Fruit fly (Drosophila melanogaster) whole organism, prepupa: ENCODE results near the gene alpha-Man-Ib.

Experiments
- Blimp-1 ChIP-seq: fragments of 200-800 bp; sonication (Bioruptor generic); optimal IDR thresholded peaks from 3 replicates; lab custom pipeline; 2017; ENCODE audit warnings: missing biosample characterization, missing genetic modification characterization, mild to moderate bottlenecking, moderate library complexity, missing genetic modification reagents
- CG10631 ChIP-seq: fragments of 200-800 bp; sonication (Bioruptor generic); optimal IDR thresholded peaks from 2 replicates; lab custom pipeline; 2016; ENCODE audit warnings: missing biosample characterization, missing genetic modification characterization
- CG10669 ChIP-seq: fragments of 200-800 bp; sonication (Bioruptor generic); optimal IDR thresholded peaks from 3 replicates; lab custom pipeline; 2018; ENCODE audit warnings: missing biosample characterization, mild to moderate bottlenecking, missing genetic modification characterization, moderate library complexity
- CG11294 ChIP-seq: fragments of 200-800 bp; sonication (Bioruptor generic); IDR thresholded peaks from 2 replicates; pipeline ENCODE4 v1.3.6; 2022; ENCODE audit warnings: missing biosample characterization, missing genetic modification characterization
- CG11902 ChIP-seq: fragments of 200-800 bp; sonication (Bioruptor generic); optimal IDR thresholded peaks from 3 replicates; lab custom pipeline; 2016; ENCODE audit warnings: missing biosample characterization, missing genetic modification characterization
- CG15336 ChIP-seq: fragments of 200-800 bp; sonication (Bioruptor generic); IDR thresholded peaks from 2 replicates; pipeline ENCODE4 v1.3.6; 2022; ENCODE audit warnings: missing biosample characterization, missing genetic modification characterization
- CG1621 ChIP-seq: fragments of 200-800 bp; sonication (Bioruptor generic); optimal IDR thresholded peaks from 3 replicates; lab custom pipeline; 2018; ENCODE audit warnings: missing biosample characterization, mild to moderate bottlenecking, missing genetic modification characterization
- CG16779 ChIP-seq: fragments of 200-800 bp; sonication (Bioruptor generic); optimal IDR thresholded peaks from 3 replicates; lab custom pipeline; 2017; ENCODE audit warnings: missing biosample characterization, mild to moderate bottlenecking, missing genetic modification characterization
- CG3032 ChIP-seq: fragments of 200-800 bp; optimal IDR thresholded peaks from 2 replicates; lab custom pipeline; 2019; ENCODE audit warnings: missing biosample characterization, mild to moderate bottlenecking, missing genetic modification characterization, moderate library complexity
- CG31627 ChIP-seq: fragments of 200-800 bp; sonication (Bioruptor generic); optimal IDR thresholded peaks from 3 replicates; lab custom pipeline; 2016; ENCODE audit warnings: missing biosample characterization, missing genetic modification characterization
- CG32006 ChIP-seq: fragments of 200-800 bp; sonication (Bioruptor generic); optimal IDR thresholded peaks from 3 replicates; lab custom pipeline; 2017; ENCODE audit warnings: missing biosample characterization, mild to moderate bottlenecking, missing genetic modification characterization
- CG34406 ChIP-seq: fragments of 200-800 bp; sonication (Bioruptor generic); optimal IDR thresholded peaks from 3 replicates; lab custom pipeline; 2016; ENCODE audit warnings: missing biosample characterization, missing genetic modification characterization
- CG3919 ChIP-seq: fragments of 200-800 bp; sonication (Bioruptor generic); optimal IDR thresholded peaks from 3 replicates; lab custom pipeline; 2016; ENCODE audit warnings: missing biosample characterization, missing genetic modification characterization
- CG6276 ChIP-seq: fragments of 200-800 bp; sonication (Bioruptor generic); optimal IDR thresholded peaks from 2 replicates; lab custom pipeline; 2017; ENCODE audit warnings: missing biosample characterization, mild to moderate bottlenecking, missing genetic modification characterization
- CG6792 ChIP-seq: fragments of 200-800 bp; sonication (Bioruptor generic); optimal IDR thresholded peaks from 3 replicates; lab custom pipeline; 2016; ENCODE audit warnings: missing biosample characterization, missing genetic modification characterization
- CG6808 ChIP-seq: fragments of 200-800 bp; sonication (Bioruptor generic); optimal IDR thresholded peaks from 3 replicates; lab custom pipeline; 2017; ENCODE audit warnings: missing biosample characterization, missing genetic modification characterization, mild to moderate bottlenecking, moderate library complexity, missing genetic modification reagents
- CG6854 ChIP-seq: fragments of 200-800 bp; sonication (Bioruptor generic); optimal IDR thresholded peaks from 2 replicates; lab custom pipeline; 2017; ENCODE audit warnings: missing biosample characterization, mild to moderate bottlenecking, missing genetic modification characterization
- CG7368 ChIP-seq: fragments of 200-800 bp; sonication (Bioruptor generic); optimal IDR thresholded peaks from 3 replicates; lab custom pipeline; 2016; ENCODE audit warnings: missing biosample characterization, missing genetic modification characterization
- CG8319 ChIP-seq: fragments of 200-800 bp; sonication (Bioruptor generic); optimal IDR thresholded peaks from 3 replicates; lab custom pipeline; 2016; ENCODE audit warnings: missing biosample characterization, missing genetic modification characterization
- CG8632 ChIP-seq: fragments of 200-800 bp; sonication (Bioruptor generic); optimal IDR thresholded peaks from 3 replicates; lab custom pipeline; 2016; ENCODE audit warnings: missing biosample characterization, missing genetic modification characterization
- CG9139 ChIP-seq: fragments of 200-800 bp; sonication (Bioruptor generic); optimal IDR thresholded peaks from 3 replicates; lab custom pipeline; 2017; ENCODE audit warnings: missing biosample characterization, mild to moderate bottlenecking, missing genetic modification characterization
- Eip93F ChIP-seq: fragments of 200-800 bp; sonication (Bioruptor generic); optimal IDR thresholded peaks from 2 replicates; lab custom pipeline; 2016; ENCODE audit warnings: missing biosample characterization, mild to moderate bottlenecking, missing genetic modification characterization
- Ets21C ChIP-seq: fragments of 200-800 bp; sonication (Bioruptor generic); optimal IDR thresholded peaks from 3 replicates; lab custom pipeline; 2016; ENCODE audit warnings: missing biosample characterization, missing genetic modification characterization
- Ets96B ChIP-seq: fragments of 200-800 bp; optimal IDR thresholded peaks from 2 replicates; lab custom pipeline; 2019; ENCODE audit warnings: missing biosample characterization, mild to moderate bottlenecking, missing genetic modification characterization, moderate library complexity
- Gug ChIP-seq: fragments of 200-800 bp; sonication (Bioruptor generic); IDR thresholded peaks from 2 replicates; pipeline ENCODE4 v1.3.6; 2022; ENCODE audit warnings: missing biosample characterization, missing genetic modification characterization
- Hr38 ChIP-seq: sonication (Bioruptor generic); optimal IDR thresholded peaks from 2 replicates; lab custom pipeline; 2016; ENCODE audit warnings: missing biosample characterization, missing genetic modification characterization
- Hr39 ChIP-seq: fragments of 200-800 bp; sonication (Bioruptor generic); optimal IDR thresholded peaks from 2 replicates; lab custom pipeline; 2016; ENCODE audit warnings: missing biosample characterization, missing genetic modification characterization
- Hr4 ChIP-seq: fragments of 200-800 bp; sonication (Bioruptor generic); optimal IDR thresholded peaks from 3 replicates; lab custom pipeline; 2016; ENCODE audit warnings: missing biosample characterization, missing genetic modification characterization
- Lpt ChIP-seq: fragments of 200-800 bp; sonication (Bioruptor generic); optimal IDR thresholded peaks from 3 replicates; lab custom pipeline; 2016; ENCODE audit warnings: missing biosample characterization, missing genetic modification characterization
- Met ChIP-seq: fragments of 200-800 bp; sonication (Bioruptor generic); optimal IDR thresholded peaks from 3 replicates; lab custom pipeline; 2016; ENCODE audit warnings: missing biosample characterization, missing genetic modification characterization
- OdsH ChIP-seq: fragments of 200-800 bp; sonication (Bioruptor generic); optimal IDR thresholded peaks from 3 replicates; lab custom pipeline; 2016; ENCODE audit warnings: missing biosample characterization, missing genetic modification characterization
- Smox ChIP-seq: fragments of 200-800 bp; sonication (Bioruptor generic); optimal IDR thresholded peaks from 3 replicates; lab custom pipeline; 2016; ENCODE audit warnings: missing biosample characterization, missing genetic modification characterization
- Sox102F ChIP-seq: fragments of 200-800 bp; sonication (Bioruptor generic); optimal IDR thresholded peaks from 2 replicates; lab custom pipeline; 2016; ENCODE audit warnings: missing biosample characterization, mild to moderate bottlenecking, missing genetic modification characterization
- Sox14 ChIP-seq: fragments of 200-800 bp; sonication (Bioruptor generic); optimal IDR thresholded peaks from 3 replicates; lab custom pipeline; 2016; ENCODE audit warnings: missing biosample characterization, missing genetic modification characterization
- Sox15 ChIP-seq: fragments of 200-800 bp; sonication (Bioruptor generic); optimal IDR thresholded peaks from 3 replicates; lab custom pipeline; 2016; ENCODE audit warnings: missing biosample characterization, missing genetic modification characterization
- achi ChIP-seq: fragments of 200-800 bp; sonication (Bioruptor generic); optimal IDR thresholded peaks from 3 replicates; lab custom pipeline; 2016; ENCODE audit warnings: missing biosample characterization, missing genetic modification characterization
- acj6 ChIP-seq: fragments of 200-800 bp; sonication (Bioruptor generic); optimal IDR thresholded peaks from 3 replicates; lab custom pipeline; 2016; ENCODE audit warnings: missing biosample characterization, missing genetic modification characterization
- cyc ChIP-seq: fragments of 200-800 bp; sonication (Bioruptor generic); optimal IDR thresholded peaks from 3 replicates; lab custom pipeline; 2016; ENCODE audit warnings: missing biosample characterization, missing genetic modification characterization
- dac ChIP-seq: fragments of 200-800 bp; sonication (Bioruptor generic); optimal IDR thresholded peaks from 2 replicates; lab custom pipeline; 2017; ENCODE audit warnings: missing biosample characterization, mild to moderate bottlenecking, missing genetic modification characterization
- dsx ChIP-seq: fragments of 200-800 bp; optimal IDR thresholded peaks from 3 replicates; lab custom pipeline; 2019; ENCODE audit warnings: missing biosample characterization, mild to moderate bottlenecking, missing genetic modification characterization, moderate library complexity; ENCODE audit not compliant: poor library complexity, severe bottlenecking
- esn ChIP-seq: fragments of 200-800 bp; sonication (Bioruptor generic); optimal IDR thresholded peaks from 2 replicates; lab custom pipeline; 2016; ENCODE audit warnings: missing biosample characterization, mild to moderate bottlenecking, missing genetic modification characterization, moderate library complexity
- fd85E ChIP-seq: fragments of 200-800 bp; sonication (Bioruptor generic); optimal IDR thresholded peaks from 3 replicates; lab custom pipeline; 2016; ENCODE audit warnings: missing biosample characterization, missing genetic modification characterization
- fkh ChIP-seq: fragments of 200-800 bp; sonication (Bioruptor generic); optimal IDR thresholded peaks from 3 replicates; lab custom pipeline; 2017; ENCODE audit warnings: missing biosample characterization, mild to moderate bottlenecking, missing genetic modification characterization, moderate library complexity
- lz ChIP-seq: fragments of 200-800 bp; sonication (Bioruptor generic); optimal IDR thresholded peaks from 3 replicates; lab custom pipeline; 2016; ENCODE audit warnings: missing biosample characterization, missing genetic modification characterization
- net ChIP-seq: fragments of 200-800 bp; sonication (Bioruptor generic); optimal IDR thresholded peaks from 3 replicates; lab custom pipeline; 2016; ENCODE audit warnings: missing biosample characterization, missing genetic modification characterization
- spab ChIP-seq: fragments of 200-800 bp; sonication (Bioruptor generic); optimal IDR thresholded peaks from 2 replicates; lab custom pipeline; 2017; ENCODE audit warnings: missing biosample characterization, mild to moderate bottlenecking, missing genetic modification characterization, missing genetic modification reagents
- svp ChIP-seq: fragments of 200-800 bp; sonication (Bioruptor generic); peaks from one replicate; lab custom pipeline; 2016; ENCODE audit warnings: missing biosample characterization, missing genetic modification characterization
- topi ChIP-seq: fragments of 200-800 bp; sonication (Bioruptor generic); optimal IDR thresholded peaks from 3 replicates; lab custom pipeline; 2016; ENCODE audit warnings: missing biosample characterization, missing genetic modification characterization
- vri ChIP-seq: fragments of 200-800 bp; sonication (Bioruptor generic); optimal IDR thresholded peaks from 3 replicates; lab custom pipeline; 2016; ENCODE audit warnings: missing biosample characterization, mild to moderate bottlenecking, missing genetic modification characterization

The alpha-Man-Ib gene

DNA sequence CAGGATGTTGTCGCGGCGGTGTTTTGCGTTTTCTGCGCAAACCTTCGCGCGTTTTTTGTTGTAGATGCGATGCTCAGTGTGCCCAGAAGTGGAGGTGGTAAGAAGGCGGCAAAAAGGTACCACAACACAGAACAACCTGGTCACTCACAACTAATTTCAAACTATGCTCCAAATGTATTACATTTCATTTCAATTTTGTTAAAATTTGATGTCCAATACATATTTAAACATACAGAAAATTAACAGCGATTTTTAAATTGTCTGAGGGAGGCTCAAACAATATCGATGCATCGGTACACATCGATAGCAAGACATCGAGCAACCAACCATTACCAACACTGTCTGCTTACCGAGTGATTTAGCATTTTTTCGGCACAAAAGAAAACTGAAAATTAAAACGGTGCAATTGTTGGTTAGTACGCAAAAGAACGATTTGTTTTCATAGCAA is 40.6 kb upstream of the alpha-Man-Ib start, which contains the start of the genes Slbp and Rpn2 (continued):
- peak; percentile 15 for TF ChIP-seq Hr39 (GFP tag; lab: Kevin White, UChicago)
- TF ChIP-seq spab: no peak
- TF ChIP-seq CG10631 (GFP tag; lab: Kevin White, UChicago): no peak
- TF ChIP-seq CG6792 (GFP tag; lab: Kevin White, UChicago): peak; percentile 23
- no peak for TF ChIP-seq net (GFP tag; lab: Kevin White, UChicago)
- TF ChIP-seq lz: peak; percentile 49
- peak; percentile 22 for TF ChIP-seq fkh
- TF ChIP-seq CG3032 (tag; lab: Kevin White, UChicago): peak; percentile 25
- TF ChIP-seq CG16779 (tag; lab: Kevin White, UChicago): no peak
- TF ChIP-seq esn (GFP tag; lab: Kevin White, UChicago): peak; percentile 64
- TF ChIP-seq Met (GFP tag; lab: Kevin White, UChicago): no peak
- no peak for TF ChIP-seq vri (GFP tag; lab: Kevin White, UChicago)
- TF ChIP-seq Blimp-1 (GFP tag; lab: Kevin White, UChicago): no peak
- peak; percentile 29 for TF ChIP-seq Ets96B (tag; lab: Kevin White, UChicago)
- no peak for TF ChIP-seq Hr38 (GFP tag; lab: Kevin White, UChicago)
- TF ChIP-seq CG32006 (GFP tag; lab: Kevin White, UChicago): no peak

DNA sequence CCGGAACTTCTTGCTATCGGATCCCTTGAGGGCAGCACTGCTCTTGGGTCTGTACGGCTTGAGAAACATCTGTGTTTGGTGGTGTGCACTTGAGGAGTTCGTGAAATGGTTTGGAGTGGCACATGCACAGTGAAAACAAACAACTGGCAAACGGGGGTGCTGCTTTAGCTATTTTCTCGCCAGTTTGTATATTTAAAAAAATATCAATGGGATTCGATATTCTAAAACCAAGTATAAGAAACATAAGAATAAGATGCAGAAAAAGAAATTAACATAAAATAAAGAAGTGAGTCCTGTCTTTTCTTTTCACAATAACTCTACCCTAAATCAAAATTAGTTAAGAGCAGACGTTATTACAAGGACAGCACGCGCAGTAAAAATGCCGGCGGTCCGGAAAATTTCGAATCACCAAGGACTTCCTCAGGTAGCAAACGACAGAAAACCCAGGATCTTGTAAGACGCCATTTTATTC is 39.0 kb upstream of the alpha-Man-Ib start, which contains the start of gene eIF2D:
eIF2D (minus strand) TSS at position 174 of the 472 bp plus-strand sequence.
- TF ChIP-seq CG3919 (GFP tag; lab: Kevin White, UChicago) (peak; percentile 46), Hr39 (GFP tag; lab: Kevin White, UChicago) (peak; percentile 43), achi (GFP tag; lab: Kevin White, UChicago) (peak; percentile 64), CG8632 (GFP tag; lab: Kevin White, UChicago) (no peak), fd85E (GFP tag; lab: Kevin White, UChicago) (no peak), CG11294 (GFP tag; lab: Robert Waterston, UW) (no peak), Sox14 (peak; percentile 63), Ets21C (GFP tag; lab: Kevin White, UChicago) (no peak), CG9139 (GFP tag; lab: Kevin White, UChicago) (no peak), dsx (GFP tag; lab: Kevin White, UChicago) (peak; percentile 26), Smox (GFP tag; lab: Kevin White, UChicago) (no peak), Sox102F (GFP tag; lab: Kevin White, UChicago) (no peak), topi (GFP tag; lab: Kevin White, UChicago) (peak; percentile 67), OdsH (GFP tag; lab: Kevin White, UChicago) (no peak), cyc (GFP tag; lab: Kevin White, UChicago) (peak; percentile 50), Hr4 (GFP tag; lab: Kevin White, UChicago) (no peak), CG6854 (GFP tag; lab: Kevin White, UChicago) (peak; percentile 3), Blimp-1 (GFP tag; lab: Kevin White, UChicago) (no peak), Sox15 (GFP tag; lab: Kevin White, UChicago) (no peak), spab (no peak), Ets96B (tag; lab: Kevin White, UChicago) (peak; percentile 46), vri (GFP tag; lab: Kevin White, UChicago) (no peak), Lpt (GFP tag; lab: Kevin White, UChicago) (no peak), net (GFP tag; lab: Kevin White, UChicago) (peak; percentile 64), CG15336 (GFP tag; lab: Robert Waterston, UW) (peak; percentile 68), CG6808 (no peak), CG31627 (peak; percentile 62), acj6 (GFP tag; lab: Kevin White, UChicago) (peak; percentile 55), CG6276 (GFP tag; lab: Kevin White, UChicago) (no peak), dac (GFP tag; lab: Kevin White, UChicago) (no peak), CG1621 (tag; lab: Kevin White, UChicago) (peak; percentile 13), CG6792 (GFP tag; lab: Kevin White, UChicago) (peak; percentile 54), CG10669 (GFP tag; lab: Kevin White, UChicago) (no peak), CG11902 (GFP tag; lab: Kevin White, UChicago) (no peak), svp (GFP tag; lab: Kevin White, UChicago) (peak; percentile 86), CG34406 (GFP tag; lab: Kevin White, UChicago) (peak; percentile 28), Eip93F (GFP tag; lab: Kevin White, UChicago) (no peak), CG8319 (GFP tag; lab: Kevin White, UChicago) (no peak), Met (GFP tag; lab: Kevin White, UChicago) (no peak), CG7368 (no peak), Gug (GFP tag; lab: Robert Waterston, UW) (peak; percentile 41; the same call in 1 of the 2 replicates), lz (peak; percentile 66), CG3032 (tag; lab: Kevin White, UChicago) (peak; percentile 68)
